Worm (Caenorhabditis elegans) whole organism, L4/young adult: Measurements from ENCODE around the gene cebp-1.

ENCODE experiments used
- dao-5 ChIP-seq: sonication (generic microtip); optimal IDR thresholded peaks from 2 replicates; lab custom pipeline; 2016; ENCODE audit warnings: missing genotype, missing genetic modification characterization, moderate library complexity, missing compliant biosample characterization
- him-1 ChIP-seq: sonication (generic microtip); optimal IDR thresholded peaks from 2 replicates; lab custom pipeline; 2016; ENCODE audit warnings: missing genotype, missing genetic modification reagents, missing genetic modification characterization, missing compliant biosample characterization

ce11 chrX:1459756-1460155 lies 6.1 kb upstream of the cebp-1 start:
- no peak for TF ChIP-seq him-1 (tag; lab: Kevin White, UChicago)
- TF ChIP-seq dao-5 (tag; lab: Kevin White, UChicago) = no peak
